Fruit fly (Drosophila melanogaster) whole organism, wandering third instar larva: ENCODE measurements around the gene P5CDh2.

Experiments
- Abd-B ChIP-seq: fragments of >200 bp; optimal IDR thresholded peaks from 2 replicates; lab custom pipeline; 2017; ENCODE audit warnings: missing biosample characterization, missing genetic modification characterization
- CG32264 ChIP-seq: fragments of 200-800 bp; sonication (Bioruptor generic); optimal IDR thresholded peaks from 2 replicates; lab custom pipeline; 2016; ENCODE audit warnings: missing biosample characterization, missing genetic modification characterization
- CG9705 ChIP-seq: fragments of 200-800 bp; sonication (Bioruptor generic); optimal IDR thresholded peaks from 2 replicates; lab custom pipeline; 2018; ENCODE audit warnings: missing biosample characterization, mild to moderate bottlenecking, missing genetic modification characterization
- CrebA ChIP-seq: fragments of 200-800 bp; sonication (Bioruptor generic); optimal IDR thresholded peaks from 2 replicates; lab custom pipeline; 2016; ENCODE audit warnings: missing biosample characterization, mild to moderate bottlenecking, missing genetic modification characterization, borderline replicate concordance
- Dfd ChIP-seq: fragments of >200 bp; optimal IDR thresholded peaks from 2 replicates; lab custom pipeline; 2017; ENCODE audit warnings: missing biosample characterization, missing genetic modification characterization
- Dif ChIP-seq: fragments of 200-275, 200-300 bp; sonication (Bioruptor generic); optimal IDR thresholded peaks from 2 replicates; lab custom pipeline; 2018; ENCODE audit warnings: missing biosample characterization, missing genetic modification characterization; ENCODE audit not compliant: partially characterized antibody
- GATAd ChIP-seq: sonication (Bioruptor generic); optimal IDR thresholded peaks from 2 replicates; lab custom pipeline; 2016; ENCODE audit warnings: missing biosample characterization, missing genetic modification characterization
- HLH106 ChIP-seq: fragments of 200-800 bp; optimal IDR thresholded peaks from 3 replicates; lab custom pipeline; 2019; ENCODE audit warnings: missing biosample characterization, mild to moderate bottlenecking, missing genetic modification characterization, moderate library complexity
- Hnf4 ChIP-seq: fragments of 200-800 bp; sonication (Bioruptor generic); optimal IDR thresholded peaks from 2 replicates; lab custom pipeline; 2016; ENCODE audit warnings: missing biosample characterization, mild to moderate bottlenecking, missing genetic modification characterization
- Hr78 ChIP-seq: fragments of >200 bp; optimal IDR thresholded peaks from 2 replicates; lab custom pipeline; 2017; ENCODE audit warnings: missing biosample characterization, missing genetic modification characterization
- Hr83 ChIP-seq: fragments of 200-300 bp; sonication (Bioruptor generic); optimal IDR thresholded peaks from 2 replicates; lab custom pipeline; 2016; ENCODE audit warnings: missing biosample characterization, mild to moderate bottlenecking, missing genetic modification characterization, moderate library complexity; ENCODE audit not compliant: poor library complexity, severe bottlenecking
- Jra ChIP-seq: sonication (Bioruptor generic); optimal IDR thresholded peaks from 2 replicates; lab custom pipeline; 2016; ENCODE audit warnings: missing biosample characterization, missing genetic modification characterization
- Mio ChIP-seq: sonication (Bioruptor generic); optimal IDR thresholded peaks from 2 replicates; lab custom pipeline; 2016; ENCODE audit warnings: missing biosample characterization, missing genetic modification characterization
- Myc ChIP-seq: fragments of >200 bp; optimal IDR thresholded peaks from 2 replicates; lab custom pipeline; 2017
- N ChIP-seq: fragments of >200 bp; optimal IDR thresholded peaks from 2 replicates; lab custom pipeline; 2018; ENCODE audit warnings: missing biosample characterization, missing external identifiers, missing genetic modification characterization
- OdsH ChIP-seq: fragments of 200-800 bp; sonication (Bioruptor generic); optimal IDR thresholded peaks from 2 replicates; lab custom pipeline; 2016; ENCODE audit warnings: missing biosample characterization, mild to moderate bottlenecking, missing genetic modification characterization
- Rel ChIP-seq, 2 experiments: fragments of 200-800 bp; sonication (Bioruptor generic) in 1 of 2; optimal IDR thresholded peaks; 2 replicates in 1 of 2; 3 replicates in 1 of 2; lab custom pipeline; 2016 to 2019; ENCODE audit warnings: mild to moderate bottlenecking in 2 of 2, missing biosample characterization in 2 of 2, missing genetic modification characterization in 2 of 2, moderate library complexity in 1 of 2
- Sp1 ChIP-seq: fragments of 200-800 bp; sonication (Bioruptor generic); optimal IDR thresholded peaks from 3 replicates; lab custom pipeline; 2019; ENCODE audit warnings: missing biosample characterization, mild to moderate bottlenecking, missing genetic modification characterization, moderate library complexity
- Vsx2 ChIP-seq: fragments of 200-300, 225-300 bp; sonication (Bioruptor generic); optimal IDR thresholded peaks from 2 replicates; lab custom pipeline; 2018; ENCODE audit warnings: missing biosample characterization, missing genetic modification characterization; ENCODE audit not compliant: partially characterized antibody
- br ChIP-seq: fragments of 200-800 bp; sonication (Bioruptor generic); optimal IDR thresholded peaks from 2 replicates; lab custom pipeline; 2016; ENCODE audit warnings: missing biosample characterization, missing genetic modification characterization
- brk ChIP-seq: fragments of 200-800 bp; sonication (Bioruptor generic); optimal IDR thresholded peaks from 2 replicates; lab custom pipeline; 2016; ENCODE audit warnings: missing biosample characterization, mild to moderate bottlenecking, missing genetic modification characterization
- dl ChIP-seq, 2 experiments: fragments of 175-275, 200-275 bp in 1 of 2; fragments of 200-275 bp in 1 of 2; sonication (Bioruptor generic); optimal IDR thresholded peaks; lab custom pipeline; 2018; ENCODE audit warnings: mild to moderate bottlenecking in 2 of 2, missing biosample characterization in 2 of 2, missing genetic modification characterization in 2 of 2, moderate library complexity in 2 of 2; ENCODE audit not compliant: partially characterized antibody in 2 of 2, insufficient read depth in 1 of 2
- dmrt93B ChIP-seq: fragments of 200-800 bp; sonication (Bioruptor generic); optimal IDR thresholded peaks from 2 replicates; lab custom pipeline; 2018; ENCODE audit warnings: missing biosample characterization, mild to moderate bottlenecking, missing genetic modification characterization
- dsf ChIP-seq: sonication (Bioruptor generic); optimal IDR thresholded peaks from 2 replicates; lab custom pipeline; 2016; ENCODE audit warnings: missing biosample characterization, missing genetic modification characterization, borderline replicate concordance
- ey ChIP-seq: fragments of 200-800 bp; sonication (Bioruptor generic); optimal IDR thresholded peaks from 2 replicates; lab custom pipeline; 2016; ENCODE audit warnings: missing biosample characterization, missing genetic modification characterization
- foxo ChIP-seq, 2 experiments: fragments of 200-800 bp; sonication (Bioruptor generic); optimal IDR thresholded peaks; 2 replicates in 1 of 2; 3 replicates in 1 of 2; lab custom pipeline; 2016 to 2017; ENCODE audit warnings: missing biosample characterization in 2 of 2, missing genetic modification characterization in 2 of 2
- fru ChIP-seq: fragments of 200-800 bp; sonication (Bioruptor generic); optimal IDR thresholded peaks from 3 replicates; lab custom pipeline; 2016; ENCODE audit warnings: missing biosample characterization, mild to moderate bottlenecking, missing genetic modification characterization
- h ChIP-seq: fragments of 200-800 bp; sonication (Bioruptor generic); optimal IDR thresholded peaks from 3 replicates; lab custom pipeline; 2016; ENCODE audit warnings: missing biosample characterization, mild to moderate bottlenecking, missing genetic modification characterization
- jim ChIP-seq: fragments of 175-275, 200-325 bp; sonication (Bioruptor generic); optimal IDR thresholded peaks from 2 replicates; lab custom pipeline; 2016; ENCODE audit warnings: missing biosample characterization, mild to moderate bottlenecking, missing genetic modification characterization
- lola ChIP-seq: fragments of >200 bp; optimal IDR thresholded peaks from 2 replicates; lab custom pipeline; 2017; ENCODE audit warnings: missing biosample characterization, missing genetic modification characterization
- pan ChIP-seq: fragments of >200 bp; optimal IDR thresholded peaks from 2 replicates; lab custom pipeline; 2017
- psq ChIP-seq: fragments of 200-800 bp; sonication (Bioruptor generic); optimal IDR thresholded peaks from 3 replicates; lab custom pipeline; 2017; ENCODE audit warnings: missing biosample characterization, mild to moderate bottlenecking, missing genetic modification characterization, moderate library complexity
- rgr ChIP-seq: fragments of 200-800 bp; sonication (Bioruptor generic); optimal IDR thresholded peaks from 3 replicates; lab custom pipeline; 2016; ENCODE audit warnings: missing biosample characterization, mild to moderate bottlenecking, missing genetic modification characterization
- sage ChIP-seq: fragments of 200-800 bp; sonication (Bioruptor generic); optimal IDR thresholded peaks from 2 replicates; lab custom pipeline; 2016; ENCODE audit warnings: missing biosample characterization, mild to moderate bottlenecking, missing genetic modification characterization
- sv ChIP-seq: fragments of 200-800 bp; sonication (Bioruptor generic); optimal IDR thresholded peaks from 3 replicates; lab custom pipeline; 2016; ENCODE audit warnings: missing biosample characterization, missing genetic modification characterization
- tai ChIP-seq: sonication (Bioruptor generic); optimal IDR thresholded peaks from 2 replicates; lab custom pipeline; 2016; ENCODE audit warnings: missing biosample characterization, missing genetic modification characterization
- usp ChIP-seq: fragments of >200 bp; optimal IDR thresholded peaks from 2 replicates; lab custom pipeline; 2017; ENCODE audit warnings: missing biosample characterization, missing genetic modification characterization
- woc ChIP-seq: sonication (Bioruptor generic); optimal IDR thresholded peaks from 2 replicates; lab custom pipeline; 2016; ENCODE audit warnings: missing biosample characterization, mild to moderate bottlenecking, missing genetic modification characterization

P5CDh2 gene

DNA sequence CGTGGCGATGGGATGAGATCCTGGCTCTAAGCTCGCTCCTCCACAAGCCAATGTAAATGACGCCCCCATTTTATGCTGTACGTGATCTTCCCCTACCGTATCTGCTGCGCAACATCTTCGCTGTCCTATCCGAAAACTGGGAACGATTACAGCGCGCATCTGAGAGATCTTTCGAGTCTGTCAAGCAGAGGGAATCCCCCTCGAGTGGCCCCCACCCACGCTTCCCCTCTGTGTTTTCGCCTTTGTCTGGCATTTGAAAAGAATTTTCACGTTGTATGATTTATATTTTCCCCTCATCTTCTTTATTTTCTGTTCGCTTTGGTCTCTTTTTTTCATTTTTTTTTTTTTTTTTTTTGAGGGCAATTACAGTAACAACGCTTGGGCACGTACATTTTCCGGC is 30.3 kb upstream of the P5CDh2 start:
- TF ChIP-seq Rel (GFP tag; optimal IDR thresholded peaks at IDR 0.05; lab: Kevin White, UChicago): no peak
- TF ChIP-seq Rel (tag; optimal IDR thresholded peaks at IDR 0.05; lab: Kevin White, UChicago): peak; percentile 92
- no peak for TF ChIP-seq Sp1 (GFP tag; lab: Kevin White, UChicago)
- no peak for TF ChIP-seq Jra (GFP tag; lab: Kevin White, UChicago)

DNA sequence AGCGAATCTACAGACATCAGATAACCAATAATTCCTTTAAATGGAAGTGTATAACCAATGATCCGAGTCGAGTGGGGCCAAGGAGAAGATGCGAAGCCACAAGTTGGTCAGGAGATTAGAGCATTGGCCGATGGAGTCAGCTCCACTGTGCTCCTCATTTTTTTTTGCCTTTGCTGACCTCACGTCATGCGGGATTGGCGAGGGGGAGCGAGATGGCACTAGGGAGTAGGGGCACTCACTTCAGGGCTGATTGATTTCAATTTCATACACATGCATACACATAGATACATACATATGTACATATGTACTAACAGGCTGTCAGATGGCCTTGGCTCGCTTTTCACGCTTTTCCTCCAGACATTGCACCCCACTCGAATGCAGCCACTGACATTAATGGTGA is 29.5 kb upstream of the P5CDh2 start:
- TF ChIP-seq ey (GFP tag; lab: Kevin White, UChicago): no peak
- no peak for TF ChIP-seq dl (GFP tag; optimal IDR thresholded peaks at IDR 0.05; lab: Kevin White, UChicago; ENCODE audit: insufficient read depth in 1 of 2, partially characterized antibody in 2 of 2)
- no peak for TF ChIP-seq brk
- TF ChIP-seq HLH106 (tag; lab: Kevin White, UChicago): no peak
- no peak for TF ChIP-seq N (GFP tag; lab: Kevin White, UChicago)
- no peak for TF ChIP-seq GATAd (GFP tag; lab: Kevin White, UChicago)
- TF ChIP-seq pan (lab: Kevin White, UChicago): no peak
- no peak for TF ChIP-seq CrebA
- no peak for TF ChIP-seq dmrt93B (GFP tag; lab: Kevin White, UChicago)
- TF ChIP-seq Vsx2 (GFP tag; lab: Kevin White, UChicago): no peak
- no peak for TF ChIP-seq br
- no peak for TF ChIP-seq OdsH
- TF ChIP-seq Hr83: no peak
- no peak for TF ChIP-seq CG32264 (GFP tag; lab: Kevin White, UChicago)
- TF ChIP-seq CG9705 (GFP tag; lab: Kevin White, UChicago): no peak
- no peak for TF ChIP-seq Myc (lab: Kevin White, UChicago)
- no peak for TF ChIP-seq Mio
- TF ChIP-seq rgr (GFP tag; lab: Kevin White, UChicago): no peak
- no peak for TF ChIP-seq usp (GFP tag; lab: Kevin White, UChicago)
- TF ChIP-seq lola (GFP tag; lab: Kevin White, UChicago): no peak

DNA sequence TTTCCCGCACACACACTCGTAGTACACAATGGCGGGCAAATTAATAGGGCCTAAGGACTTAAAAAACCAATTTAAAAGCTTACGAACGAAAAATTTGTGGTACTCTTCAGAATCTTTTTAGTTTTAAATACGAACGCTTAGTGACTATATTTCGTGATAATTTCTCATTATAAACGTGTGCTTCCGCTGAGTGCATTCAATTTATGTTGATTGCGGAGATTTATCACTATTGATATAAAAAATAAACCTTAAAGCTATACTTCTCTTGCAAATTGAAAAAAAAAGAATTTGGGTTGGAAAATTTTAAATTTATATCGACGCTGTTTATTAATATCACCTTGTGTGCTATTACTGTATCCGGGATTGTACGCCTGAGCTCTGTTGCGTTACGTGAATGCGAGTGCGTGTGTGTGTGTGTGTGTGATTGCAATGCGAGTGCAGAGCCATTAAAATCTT is 28.7 kb upstream of the P5CDh2 start:
- TF ChIP-seq Myc (lab: Kevin White, UChicago): no peak
- peak; percentile 96 for TF ChIP-seq Sp1 (GFP tag; lab: Kevin White, UChicago)
- TF ChIP-seq jim (GFP tag; lab: Kevin White, UChicago): no peak
- peak; percentile 98 for TF ChIP-seq fru (GFP tag; lab: Kevin White, UChicago)
- no peak for TF ChIP-seq CrebA
- TF ChIP-seq h: peak; percentile 96
- TF ChIP-seq GATAd (GFP tag; lab: Kevin White, UChicago): no peak
- TF ChIP-seq lola (GFP tag; lab: Kevin White, UChicago): no peak
- TF ChIP-seq sv (GFP tag; lab: Kevin White, UChicago): peak; percentile 31
- peak; percentile 97 for TF ChIP-seq OdsH
- peak; percentile 87 for TF ChIP-seq sage (GFP tag; lab: Kevin White, UChicago)
- TF ChIP-seq dmrt93B (GFP tag; lab: Kevin White, UChicago): peak; percentile 95
- TF ChIP-seq Hr83: no peak
- no peak for TF ChIP-seq Abd-B (GFP tag; lab: Kevin White, UChicago)
- no peak for TF ChIP-seq Dif
- TF ChIP-seq N (GFP tag; lab: Kevin White, UChicago): no peak
- TF ChIP-seq dl (GFP tag; optimal IDR thresholded peaks at IDR 0.05; lab: Kevin White, UChicago; ENCODE audit: insufficient read depth in 1 of 2, partially characterized antibody in 2 of 2): no peak
- peak; percentile 91 for TF ChIP-seq CG9705 (GFP tag; lab: Kevin White, UChicago)
- TF ChIP-seq woc: peak; percentile 97
- TF ChIP-seq ey (GFP tag; lab: Kevin White, UChicago): peak; percentile 95
- TF ChIP-seq usp (GFP tag; lab: Kevin White, UChicago): no peak
- TF ChIP-seq pan (lab: Kevin White, UChicago): no peak
- TF ChIP-seq Dfd (GFP tag; lab: Kevin White, UChicago): peak; percentile 87
- peak; percentile 82 for TF ChIP-seq brk
- TF ChIP-seq dsf (GFP tag; lab: Kevin White, UChicago): peak; percentile 71
- peak; percentile 90 for TF ChIP-seq Jra (GFP tag; lab: Kevin White, UChicago)
- TF ChIP-seq psq (GFP tag; lab: Kevin White, UChicago): peak; percentile 93
- TF ChIP-seq foxo (GFP tag; optimal IDR thresholded peaks at IDR 0.05; lab: Kevin White, UChicago): peak; percentile 87 to 97
- peak; percentile 93 for TF ChIP-seq CG32264 (GFP tag; lab: Kevin White, UChicago)
- peak; percentile 95 for TF ChIP-seq br
- TF ChIP-seq tai (GFP tag; lab: Kevin White, UChicago): peak; percentile 82
- TF ChIP-seq Mio: no peak
- peak; percentile 89 for TF ChIP-seq Hnf4 (GFP tag; lab: Kevin White, UChicago)
- no peak for TF ChIP-seq Vsx2 (GFP tag; lab: Kevin White, UChicago)
- peak; percentile 95 for TF ChIP-seq HLH106 (tag; lab: Kevin White, UChicago)
- no peak for TF ChIP-seq Hr78 (GFP tag; lab: Kevin White, UChicago)
- TF ChIP-seq Rel (GFP tag; optimal IDR thresholded peaks at IDR 0.05; lab: Kevin White, UChicago): peak; percentile 73
- TF ChIP-seq Rel (tag; optimal IDR thresholded peaks at IDR 0.05; lab: Kevin White, UChicago): peak; percentile 74
- TF ChIP-seq rgr (GFP tag; lab: Kevin White, UChicago): peak; percentile 94
